Worm (Caenorhabditis elegans): ENCODE data around the gene zipt-2.2.
"Not testable (repeated sequence)": the region's sequence is repeated elsewhere in the genome, so short reads cannot be mapped to it uniquely, and the experiment has no call there.

Gene zipt-2.2

DNA sequence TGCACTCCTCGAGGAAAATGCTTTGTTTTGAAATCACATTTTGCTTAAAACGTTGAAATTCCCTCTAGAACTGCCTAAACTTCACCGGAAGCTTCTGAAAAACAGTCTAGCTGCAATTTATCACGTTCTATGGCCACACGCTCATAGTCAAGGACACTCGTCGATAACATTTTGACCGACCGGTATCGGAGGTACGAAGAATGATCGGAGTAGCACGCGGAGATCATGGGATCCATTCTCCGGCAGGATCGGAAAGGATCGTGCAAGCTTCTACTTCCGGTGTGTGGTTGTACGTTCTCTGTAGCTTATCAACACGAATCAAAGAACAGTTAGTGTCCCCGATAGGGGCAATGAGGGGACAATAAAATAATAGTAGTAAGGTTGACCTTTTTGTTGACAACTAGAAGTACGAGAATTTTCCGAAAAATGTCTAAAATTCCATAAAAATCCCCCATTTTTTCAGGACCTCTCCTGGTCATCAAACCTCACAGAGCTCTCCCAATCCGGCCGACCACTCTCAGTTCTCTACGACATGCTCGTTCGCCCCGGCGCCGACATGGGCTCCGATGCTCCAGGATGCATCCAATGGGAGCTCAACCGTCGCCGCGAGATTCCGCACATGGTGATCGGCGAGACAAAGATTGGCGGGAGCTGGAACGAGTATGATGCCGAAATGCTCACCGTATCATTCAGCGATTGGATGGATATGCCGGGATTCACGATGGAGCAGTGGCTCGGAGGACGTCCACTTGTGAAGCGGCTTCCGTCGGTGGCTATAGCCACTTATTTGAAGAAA, 18.9 kb downstream of the zipt-2.2 start:
- no peak for TF ChIP-seq tbx-37 (GFP tag; conservative IDR thresholded peaks at IDR 0.05)

- no peak for TF ChIP-seq flt-1 (GFP tag; IDR thresholded peaks at IDR 0.05)
- TF ChIP-seq hnd-1 (tag; optimal IDR thresholded peaks at IDR 0.05), result no peak
- no peak for TF ChIP-seq ceh-13 (GFP tag; optimal IDR thresholded peaks at IDR 0.05)
Observed at ce11 chrIV:4215349-4215748, 19.8 kb downstream of the zipt-2.2 start.

DNA sequence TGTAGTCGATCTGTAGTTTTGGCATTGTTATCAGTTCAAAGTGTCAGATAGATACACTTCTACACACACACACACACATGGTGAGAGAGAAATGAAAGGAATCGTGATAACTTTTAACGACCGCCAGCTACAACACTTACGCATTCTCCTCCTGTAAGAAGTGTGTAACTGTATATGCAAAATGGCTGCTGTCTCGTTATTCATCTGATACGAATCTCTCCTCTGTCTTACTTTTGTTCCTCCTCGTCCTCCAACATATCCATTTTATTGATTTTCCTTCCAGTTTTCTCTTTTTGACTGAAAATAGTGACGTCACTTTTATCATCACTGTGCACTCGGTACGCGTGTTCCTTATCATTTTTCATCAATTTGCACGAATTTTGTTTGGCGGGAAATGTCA, 22.4 kb downstream of the zipt-2.2 start:
- TF ChIP-seq B0310.2 (tag; optimal IDR thresholded peaks at IDR 0.05) (no peak), pes-1 (GFP tag; IDR thresholded peaks at IDR 0.05) (no peak), ets-7 (tag; optimal IDR thresholded peaks at IDR 0.05) (no peak), ama-1 (optimal IDR thresholded peaks at IDR 0.05) (no peak), hnd-1 (tag; optimal IDR thresholded peaks at IDR 0.05) (no peak), tbx-37 (GFP tag; conservative IDR thresholded peaks at IDR 0.05) (no peak), tbx-11 (GFP tag; IDR thresholded peaks at IDR 0.05) (no peak), scrt-1 (GFP tag; IDR thresholded peaks at IDR 0.05) (no peak), hmbx-1 (tag; optimal IDR thresholded peaks at IDR 0.05) (no peak), tra-4 (tag; optimal IDR thresholded peaks at IDR 0.05) (no peak), aly-1 (tag; optimal IDR thresholded peaks at IDR 0.05) (no peak), ceh-36 (tag; optimal IDR thresholded peaks at IDR 0.05) (no peak), hmg-4 (GFP tag; optimal IDR thresholded peaks at IDR 0.05) (no peak), sea-1 (GFP tag; conservative IDR thresholded peaks at IDR 0.05) (no peak), F13C5.2 (tag; optimal IDR thresholded peaks at IDR 0.05) (no peak)

DNA sequence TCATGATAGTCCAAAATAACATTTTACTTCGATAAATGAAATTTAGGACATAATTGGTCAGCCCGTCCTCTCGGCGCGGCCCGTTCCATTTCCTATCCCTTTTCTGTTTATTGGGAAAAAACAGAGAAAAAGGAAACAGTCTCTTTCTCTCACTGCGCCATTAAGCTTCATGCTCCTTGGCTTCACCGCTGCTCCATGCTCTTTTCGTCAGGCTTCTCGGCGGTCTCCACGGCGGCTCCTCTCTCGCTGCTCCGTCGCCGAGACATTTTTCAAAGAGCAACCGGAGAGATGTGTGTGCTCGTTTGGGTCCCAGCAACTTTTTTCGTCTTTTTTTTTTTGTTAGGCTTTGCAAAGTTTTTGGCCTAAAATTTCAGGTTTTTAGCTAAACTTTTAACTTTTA, 24.3 kb downstream of the zipt-2.2 start:
- TF ChIP-seq F13C5.2 (tag; optimal IDR thresholded peaks at IDR 0.05) (no peak), ceh-13 (GFP tag; optimal IDR thresholded peaks at IDR 0.05) (no peak), tra-4 (tag; optimal IDR thresholded peaks at IDR 0.05) (no peak), tbx-37 (GFP tag; conservative IDR thresholded peaks at IDR 0.05) (no peak), ceh-36 (tag; optimal IDR thresholded peaks at IDR 0.05) (no peak), hnd-1 (tag; optimal IDR thresholded peaks at IDR 0.05) (no peak), scrt-1 (GFP tag; IDR thresholded peaks at IDR 0.05) (no peak), tbx-11 (GFP tag; IDR thresholded peaks at IDR 0.05) (no peak), sea-1 (GFP tag; conservative IDR thresholded peaks at IDR 0.05) (no peak), pes-1 (GFP tag; IDR thresholded peaks at IDR 0.05) (no peak)

ce11 chrIV:4209084-4209483, 26.1 kb downstream of the zipt-2.2 start:
- TF ChIP-seq ceh-13 (GFP tag; optimal IDR thresholded peaks at IDR 0.05) (no peak), F13C5.2 (tag; optimal IDR thresholded peaks at IDR 0.05) (no peak), pes-1 (GFP tag; IDR thresholded peaks at IDR 0.05) (no peak), hmbx-1 (tag; optimal IDR thresholded peaks at IDR 0.05) (no peak), scrt-1 (GFP tag; IDR thresholded peaks at IDR 0.05) (no peak), tra-4 (tag; optimal IDR thresholded peaks at IDR 0.05) (no peak), tbx-11 (GFP tag; IDR thresholded peaks at IDR 0.05) (no peak), sea-1 (GFP tag; conservative IDR thresholded peaks at IDR 0.05) (no peak), ama-1 (optimal IDR thresholded peaks at IDR 0.05) (no peak), B0310.2 (tag; optimal IDR thresholded peaks at IDR 0.05) (no peak), aly-1 (tag; optimal IDR thresholded peaks at IDR 0.05) (no peak), ets-7 (tag; optimal IDR thresholded peaks at IDR 0.05) (no peak), hnd-1 (tag; optimal IDR thresholded peaks at IDR 0.05) (no peak), flt-1 (GFP tag; IDR thresholded peaks at IDR 0.05) (no peak), hmg-4 (GFP tag; optimal IDR thresholded peaks at IDR 0.05) (no peak), ceh-36 (tag; optimal IDR thresholded peaks at IDR 0.05) (no peak), tbx-37 (GFP tag; conservative IDR thresholded peaks at IDR 0.05) (no peak)

- TF ChIP-seq sea-1 (GFP tag; conservative IDR thresholded peaks at IDR 0.05) (no peak), ceh-36 (tag; optimal IDR thresholded peaks at IDR 0.05) (no peak), tbx-11 (GFP tag; IDR thresholded peaks at IDR 0.05) (no peak), tbx-37 (GFP tag; conservative IDR thresholded peaks at IDR 0.05) (no peak), flt-1 (GFP tag; IDR thresholded peaks at IDR 0.05) (no peak), scrt-1 (GFP tag; IDR thresholded peaks at IDR 0.05) (no peak), B0310.2 (tag; optimal IDR thresholded peaks at IDR 0.05) (no peak)
Observed at ce11 chrIV:4207088-4207487, 28.1 kb downstream of the zipt-2.2 start, which contains the start of gene osgn-1. Gene osgn-1, plus strand, starts transcription at chrIV:4207388.

- no peak for TF ChIP-seq hmbx-1 (tag; optimal IDR thresholded peaks at IDR 0.05)
- no peak for TF ChIP-seq hnd-1 (tag; optimal IDR thresholded peaks at IDR 0.05)
- TF ChIP-seq hmg-4 (GFP tag; optimal IDR thresholded peaks at IDR 0.05), result no peak
- no peak for TF ChIP-seq scrt-1 (GFP tag; IDR thresholded peaks at IDR 0.05)
- TF ChIP-seq F13C5.2 (tag; optimal IDR thresholded peaks at IDR 0.05), result no peak
- TF ChIP-seq flt-1 (GFP tag; IDR thresholded peaks at IDR 0.05), result no peak
- TF ChIP-seq ama-1 (optimal IDR thresholded peaks at IDR 0.05), result no peak
- no peak for TF ChIP-seq B0310.2 (tag; optimal IDR thresholded peaks at IDR 0.05)
- TF ChIP-seq pes-1 (GFP tag; IDR thresholded peaks at IDR 0.05), result no peak
- TF ChIP-seq ets-7 (tag; optimal IDR thresholded peaks at IDR 0.05), result no peak
- TF ChIP-seq aly-1 (tag; optimal IDR thresholded peaks at IDR 0.05), result no peak
- no peak for TF ChIP-seq tbx-11 (GFP tag; IDR thresholded peaks at IDR 0.05)
- TF ChIP-seq tbx-37 (GFP tag; conservative IDR thresholded peaks at IDR 0.05), result no peak
- TF ChIP-seq ceh-13 (GFP tag; optimal IDR thresholded peaks at IDR 0.05), result no peak
Observed at ce11 chrIV:4204275-4204674, 30.9 kb downstream of the zipt-2.2 start, which contains the start of gene pax-2. Gene pax-2, minus strand, starts transcription at chrIV:4204375.

ce11 chrIV:4197167-4197566, 38.0 kb downstream of the zipt-2.2 start, which contains the start of gene cyp-25A6:
Gene cyp-25A6, plus strand, starts transcription at chrIV:4197467.
- TF ChIP-seq hnd-1 (tag; optimal IDR thresholded peaks at IDR 0.05); pes-1 (GFP tag; IDR thresholded peaks at IDR 0.05); hmbx-1 (tag; optimal IDR thresholded peaks at IDR 0.05): not testable (repeated sequence)
